Worm (Caenorhabditis elegans) whole organism, L1 larva: Measurements from ENCODE around the gene F17C11.13.
A peak's percentile ranks its signal among the peaks of the same experiment; 100 is the strongest.

ENCODE experiments used
- C16A3.4 ChIP-seq: fragments of 150-350 bp; optimal IDR thresholded peaks from 2 replicates; lab custom pipeline; 2014; ENCODE audit warnings: missing biosample characterization, missing genetic modification characterization
- C34B4.2 ChIP-seq: sonication (generic microtip); optimal IDR thresholded peaks from 2 replicates; lab custom pipeline; 2017; ENCODE audit warnings: mild to moderate bottlenecking, missing genetic modification characterization, missing compliant biosample characterization
- aha-1 ChIP-seq: fragments of 150-350 bp; optimal IDR thresholded peaks from 2 replicates; lab custom pipeline; 2014; ENCODE audit warnings: missing biosample characterization, missing genetic modification characterization
- blmp-1 ChIP-seq: fragments of 150-350 bp; optimal IDR thresholded peaks from 2 replicates; lab custom pipeline; 2014; ENCODE audit warnings: missing biosample characterization, missing genetic modification characterization
- ceh-8 ChIP-seq: fragments of 200-800 bp; sonication (Bioruptor generic); optimal IDR thresholded peaks from 2 replicates; lab custom pipeline; 2018; ENCODE audit warnings: mild to moderate bottlenecking, missing genetic modification characterization, moderate library complexity, missing compliant biosample characterization
- ces-1 ChIP-seq: fragments of 150-350 bp; optimal IDR thresholded peaks from 2 replicates; lab custom pipeline; 2014; ENCODE audit warnings: missing biosample characterization, missing genetic modification reagents, missing genetic modification characterization
- dpl-1 ChIP-seq, 3 experiments: fragments of 150-350 bp in 2 of 3; sonication (generic microtip) in 1 of 3; optimal IDR thresholded peaks; 2 replicates each; lab custom pipeline; 2014 to 2017; ENCODE audit warnings: missing biosample characterization in 3 of 3, missing genetic modification characterization in 3 of 3, missing genetic modification reagents in 3 of 3
- dsc-1 ChIP-seq: sonication (generic microtip); optimal IDR thresholded peaks from 2 replicates; lab custom pipeline; 2016; ENCODE audit warnings: mild to moderate bottlenecking, missing genetic modification characterization, missing compliant biosample characterization
- egl-13 ChIP-seq: sonication (generic microtip); optimal IDR thresholded peaks from 2 replicates; lab custom pipeline; 2016; ENCODE audit warnings: missing genotype, missing genetic modification reagents, missing genetic modification characterization, missing compliant biosample characterization
- fkh-10 ChIP-seq: sonication (generic microtip); optimal IDR thresholded peaks from 2 replicates; lab custom pipeline; 2017; ENCODE audit warnings: missing biosample characterization, missing genetic modification reagents, missing genetic modification characterization
- fkh-4 ChIP-seq: sonication (generic microtip); optimal IDR thresholded peaks from 2 replicates; lab custom pipeline; 2016; ENCODE audit warnings: missing compliant biosample characterization, missing genetic modification characterization, borderline replicate concordance
- fkh-8 ChIP-seq: sonication (generic microtip); optimal IDR thresholded peaks from 2 replicates; lab custom pipeline; 2016; ENCODE audit warnings: mild to moderate bottlenecking, missing genetic modification characterization, missing compliant biosample characterization
- grh-1 ChIP-seq: fragments of 200-800 bp; sonication (Bioruptor generic); IDR thresholded peaks from 2 replicates; pipeline ENCODE4 v1.3.6; 2022; ENCODE audit warnings: missing genetic modification reagents, missing genetic modification characterization, missing compliant biosample characterization
- hlh-17 ChIP-seq: fragments of 200-800 bp; sonication (Bioruptor generic); optimal IDR thresholded peaks from 2 replicates; lab custom pipeline; 2018; ENCODE audit warnings: missing genetic modification characterization, mild to moderate bottlenecking, missing compliant biosample characterization, moderate library complexity, borderline replicate concordance
- hlh-4 ChIP-seq: sonication (generic microtip); optimal IDR thresholded peaks from 2 replicates; lab custom pipeline; 2016; ENCODE audit warnings: mild to moderate bottlenecking, missing genetic modification characterization, missing compliant biosample characterization
- hpl-2 ChIP-seq: fragments of 150-350 bp; optimal IDR thresholded peaks from 2 replicates; lab custom pipeline; 2014; ENCODE audit warnings: missing biosample characterization, missing genetic modification reagents, missing genetic modification characterization
- irx-1 ChIP-seq: sonication (generic microtip); optimal IDR thresholded peaks from 2 replicates; lab custom pipeline; 2016; ENCODE audit warnings: missing genetic modification characterization, missing compliant biosample characterization
- isw-1 ChIP-seq: fragments of 200-800 bp; sonication (Bioruptor generic); IDR thresholded peaks from 2 replicates; pipeline ENCODE4 v1.3.6; 2022; ENCODE audit warnings: missing genetic modification characterization, missing compliant biosample characterization
- jun-1 ChIP-seq: fragments of 150-350 bp; optimal IDR thresholded peaks from 2 replicates; lab custom pipeline; 2014; ENCODE audit warnings: missing biosample characterization, missing genetic modification reagents, missing genetic modification characterization
- lin-35 ChIP-seq, 2 experiments: fragments of 150-350 bp; optimal IDR thresholded peaks; 2 replicates each; lab custom pipeline; 2014; ENCODE audit warnings: missing biosample characterization in 2 of 2, missing genetic modification characterization in 2 of 2, missing genetic modification reagents in 2 of 2
- lir-3 ChIP-seq: sonication (generic microtip); optimal IDR thresholded peaks from 2 replicates; lab custom pipeline; 2016; ENCODE audit warnings: mild to moderate bottlenecking, missing genetic modification characterization, moderate library complexity, missing compliant biosample characterization; ENCODE audit not compliant: poor library complexity
- lsy-2 ChIP-seq, 2 experiments: fragments of 150-350 bp; optimal IDR thresholded peaks; 2 replicates each; lab custom pipeline; 2014; ENCODE audit warnings: missing biosample characterization in 2 of 2, missing genetic modification characterization in 2 of 2
- mab-9 ChIP-seq: fragments of 200-800 bp; sonication (Bioruptor generic); IDR thresholded peaks from 2 replicates; pipeline ENCODE4 v1.3.6; 2022; ENCODE audit warnings: missing genetic modification reagents, missing genetic modification characterization, missing compliant biosample characterization
- mdl-1 ChIP-seq, 2 experiments: fragments of 150-350 bp; optimal IDR thresholded peaks; 2 replicates each; lab custom pipeline; 2014 to 2017; ENCODE audit warnings: missing biosample characterization in 2 of 2, missing genetic modification characterization in 2 of 2, inconsistent platforms in 1 of 2
- mef-2 ChIP-seq: fragments of 150-350 bp; optimal IDR thresholded peaks from 2 replicates; lab custom pipeline; 2014; ENCODE audit warnings: missing biosample characterization, missing genetic modification characterization
- nhr-11 ChIP-seq: fragments of 150-350 bp; optimal IDR thresholded peaks from 2 replicates; lab custom pipeline; 2014; ENCODE audit warnings: missing biosample characterization, missing genetic modification characterization
- nhr-12 ChIP-seq: sonication (generic microtip); optimal IDR thresholded peaks from 2 replicates; lab custom pipeline; 2017; ENCODE audit warnings: missing biosample characterization, missing genetic modification characterization
- nhr-19 ChIP-seq: fragments of 200-800 bp; sonication (Bioruptor generic); conservative IDR thresholded peaks from 2 replicates; pipeline ENCODE4 v1.3.6; 2022; ENCODE audit warnings: missing genetic modification characterization, missing compliant biosample characterization
- nhr-20 ChIP-seq: sonication (generic microtip); optimal IDR thresholded peaks from 2 replicates; lab custom pipeline; 2016; ENCODE audit warnings: mild to moderate bottlenecking, missing genetic modification characterization, missing compliant biosample characterization
- nhr-237 ChIP-seq: fragments of 150-350 bp; optimal IDR thresholded peaks from 2 replicates; lab custom pipeline; 2014; ENCODE audit warnings: missing biosample characterization, missing genetic modification characterization
- nhr-47 ChIP-seq: sonication (generic microtip); optimal IDR thresholded peaks from 2 replicates; lab custom pipeline; 2016; ENCODE audit warnings: mild to moderate bottlenecking, missing genetic modification characterization, moderate library complexity, missing compliant biosample characterization
- nhr-71 ChIP-seq: sonication (generic microtip); optimal IDR thresholded peaks from 2 replicates; lab custom pipeline; 2016; ENCODE audit warnings: mild to moderate bottlenecking, missing genetic modification characterization, moderate library complexity, missing compliant biosample characterization
- nhr-76 ChIP-seq: sonication (generic microtip); optimal IDR thresholded peaks from 2 replicates; lab custom pipeline; 2017; ENCODE audit warnings: missing biosample characterization, missing genetic modification characterization
- nhr-77 ChIP-seq: fragments of 150-350 bp; optimal IDR thresholded peaks from 2 replicates; lab custom pipeline; 2014; ENCODE audit warnings: missing biosample characterization, missing genetic modification characterization
- nhr-85 ChIP-seq: sonication (generic microtip); peaks from one replicate; lab custom pipeline; 2016; ENCODE audit warnings: missing genetic modification characterization, inconsistent platforms, missing compliant biosample characterization
- nhr-90 ChIP-seq: sonication (generic microtip); optimal IDR thresholded peaks from 2 replicates; lab custom pipeline; 2016; ENCODE audit warnings: mild to moderate bottlenecking, missing genetic modification characterization, missing compliant biosample characterization; ENCODE audit not compliant: poor library complexity
- pag-3 ChIP-seq: sonication (generic microtip); optimal IDR thresholded peaks from 2 replicates; lab custom pipeline; 2017; ENCODE audit warnings: missing genetic modification characterization, mild to moderate bottlenecking, missing compliant biosample characterization, antibody characterized with exemption, borderline replicate concordance; ENCODE audit not compliant: insufficient read depth
- pqm-1 ChIP-seq: sonication (generic microtip); optimal IDR thresholded peaks from 3 replicates; lab custom pipeline; 2017; ENCODE audit warnings: missing biosample characterization, missing genetic modification characterization
- rnt-1 ChIP-seq: sonication (generic microtip); optimal IDR thresholded peaks from 2 replicates; lab custom pipeline; 2016; ENCODE audit warnings: mild to moderate bottlenecking, missing genetic modification characterization, moderate library complexity, missing compliant biosample characterization
- snpc-4 ChIP-seq: fragments of 150-350 bp; optimal IDR thresholded peaks from 2 replicates; lab custom pipeline; 2014; ENCODE audit warnings: missing biosample characterization, missing genetic modification characterization
- snu-23 ChIP-seq: sonication (generic microtip); optimal IDR thresholded peaks from 2 replicates; lab custom pipeline; 2016; ENCODE audit warnings: missing genetic modification characterization, missing compliant biosample characterization
- sup-37 ChIP-seq: fragments of 200-800 bp; sonication (Bioruptor generic); optimal IDR thresholded peaks from 2 replicates; lab custom pipeline; 2018; ENCODE audit warnings: mild to moderate bottlenecking, missing genetic modification characterization, missing compliant biosample characterization
- swsn-7 ChIP-seq: sonication (generic microtip); optimal IDR thresholded peaks from 2 replicates; lab custom pipeline; 2016; ENCODE audit warnings: missing genetic modification characterization, missing compliant biosample characterization
- tbx-2 ChIP-seq: sonication (generic microtip); optimal IDR thresholded peaks from 2 replicates; lab custom pipeline; 2016; ENCODE audit warnings: missing genetic modification characterization, missing compliant biosample characterization
- tlp-1 ChIP-seq: fragments of 150-350 bp; optimal IDR thresholded peaks from 2 replicates; lab custom pipeline; 2014; ENCODE audit warnings: missing biosample characterization, missing genetic modification characterization
- unc-130 ChIP-seq: fragments of 150-350 bp; optimal IDR thresholded peaks from 2 replicates; lab custom pipeline; 2017; ENCODE audit warnings: missing biosample characterization, missing genetic modification characterization, inconsistent platforms
- unc-86 ChIP-seq: sonication (generic microtip); optimal IDR thresholded peaks from 2 replicates; lab custom pipeline; 2016; ENCODE audit warnings: missing genetic modification characterization, missing compliant biosample characterization
- vab-15 ChIP-seq: sonication (generic microtip); optimal IDR thresholded peaks from 2 replicates; lab custom pipeline; 2017; ENCODE audit warnings: missing genotype, mild to moderate bottlenecking, missing genetic modification characterization, missing compliant biosample characterization
- xbp-1 ChIP-seq: sonication (generic microtip); optimal IDR thresholded peaks from 2 replicates; lab custom pipeline; 2016; ENCODE audit warnings: missing genetic modification characterization, missing compliant biosample characterization
- zip-4 ChIP-seq: fragments of 200-800 bp; sonication (Bioruptor generic); optimal IDR thresholded peaks from 2 replicates; lab custom pipeline; 2018; ENCODE audit warnings: mild to moderate bottlenecking, missing genetic modification characterization, moderate library complexity, missing compliant biosample characterization
- ztf-11 ChIP-seq, 2 experiments: sonication (generic microtip); optimal IDR thresholded peaks; 2 replicates each; lab custom pipeline; 2016 to 2017; ENCODE audit warnings: missing genetic modification characterization in 2 of 2, missing biosample characterization in 1 of 2, missing compliant biosample characterization in 1 of 2
- ztf-4 ChIP-seq: fragments of 150-350 bp; optimal IDR thresholded peaks from 2 replicates; lab custom pipeline; 2014; ENCODE audit warnings: missing biosample characterization, missing genetic modification characterization

F17C11.13 gene

DNA sequence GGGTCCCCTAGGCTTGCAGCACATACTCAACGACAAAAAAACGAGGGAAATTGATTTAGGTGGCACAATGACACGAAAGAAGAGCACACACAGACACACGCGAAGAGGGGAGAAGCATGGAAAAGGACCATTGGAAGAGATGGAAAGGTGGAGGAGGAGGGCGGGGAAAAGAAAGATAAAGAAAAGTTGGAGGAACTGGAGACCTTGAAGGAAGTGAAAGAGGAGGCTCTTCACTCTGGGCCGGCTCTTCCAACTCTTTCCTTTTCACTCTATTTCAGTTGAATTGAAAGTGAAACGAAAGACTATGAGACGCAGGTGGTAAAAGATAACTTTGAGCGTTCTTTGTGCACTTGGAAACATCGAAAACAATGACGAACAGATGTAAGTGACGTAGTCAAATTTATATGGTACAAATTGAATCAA is 5.7 kb downstream of the F17C11.13 start:
- peak; percentile 44 for TF ChIP-seq isw-1
- no peak for TF ChIP-seq vab-15
- no peak for TF ChIP-seq nhr-12 (tag; lab: Kevin White, UChicago)
- TF ChIP-seq nhr-11 (tag; lab: Kevin White, UChicago) = no peak
- peak in 2 of 3 experiments; percentile 23 to 42 for TF ChIP-seq dpl-1 (GFP tag; optimal IDR thresholded peaks at IDR 0.05; lab: Kevin White, UChicago)
- TF ChIP-seq tbx-2 = peak; percentile 81
- peak; percentile 50 for TF ChIP-seq C16A3.4 (tag; lab: Kevin White, UChicago)
- no peak for TF ChIP-seq nhr-237 (tag; lab: Kevin White, UChicago)
- peak in 1 of 2 experiments; percentile 18 for TF ChIP-seq ztf-11 (tag; optimal IDR thresholded peaks at IDR 0.05; lab: Kevin White, UChicago)
- no peak for TF ChIP-seq tlp-1 (tag; lab: Kevin White, UChicago)
- peak; percentile 42 for TF ChIP-seq rnt-1
- peak; percentile 68 for TF ChIP-seq fkh-4 (tag; lab: Kevin White, UChicago)
- TF ChIP-seq hlh-4 (tag; lab: Kevin White, UChicago) = no peak
- TF ChIP-seq nhr-71 = peak; percentile 92
- TF ChIP-seq hlh-17 = no peak
- peak; percentile 73 for TF ChIP-seq blmp-1 (tag; lab: Kevin White, UChicago)
- TF ChIP-seq xbp-1 (tag; lab: Kevin White, UChicago) = peak; percentile 77
- TF ChIP-seq snu-23 (GFP tag; lab: Kevin White, UChicago) = peak; percentile 85
- TF ChIP-seq fkh-8 (tag; lab: Kevin White, UChicago) = peak; percentile 69
- peak; percentile 70 for TF ChIP-seq nhr-85 (tag; lab: Kevin White, UChicago)
- TF ChIP-seq nhr-19 = peak; percentile 99
- TF ChIP-seq nhr-76 (tag; lab: Kevin White, UChicago) = no peak
- TF ChIP-seq nhr-77 = peak; percentile 48
- TF ChIP-seq mef-2 (tag; lab: Kevin White, UChicago) = no peak
- TF ChIP-seq swsn-7 = peak; percentile 77
- TF ChIP-seq jun-1 (tag; lab: Kevin White, UChicago) = peak; percentile 15
- no peak for TF ChIP-seq aha-1 (tag; lab: Kevin White, UChicago)
- TF ChIP-seq pqm-1 (tag; lab: Kevin White, UChicago) = no peak
- TF ChIP-seq snpc-4 (tag; lab: Kevin White, UChicago) = peak; percentile 6
- TF ChIP-seq dsc-1 (tag; lab: Kevin White, UChicago) = peak; percentile 95
- no peak for TF ChIP-seq hpl-2 (GFP tag; lab: Kevin White, UChicago)
- TF ChIP-seq nhr-47 (tag; lab: Kevin White, UChicago) = peak; percentile 73
- peak; percentile 5 for TF ChIP-seq pag-3 (tag; lab: Kevin White, UChicago)
- no peak for TF ChIP-seq unc-130 (tag; lab: Kevin White, UChicago)
- 0 out of 2 replicates have a peak, but pooled peaks have one; percentile 37 for TF ChIP-seq mab-9 (GFP tag; lab: Robert Waterston, UW)
- TF ChIP-seq nhr-20 (tag; lab: Kevin White, UChicago) = peak; percentile 69
- no peak for TF ChIP-seq C34B4.2 (tag; lab: Kevin White, UChicago)
- TF ChIP-seq mdl-1 (tag; optimal IDR thresholded peaks at IDR 0.05; lab: Kevin White, UChicago) = peak in 1 of 2 experiments; percentile 53
- peak; percentile 59 for TF ChIP-seq lir-3 (tag; lab: Kevin White, UChicago)
- TF ChIP-seq irx-1 (tag; lab: Kevin White, UChicago) = peak; percentile 72
- TF ChIP-seq lin-35 (GFP tag; optimal IDR thresholded peaks at IDR 0.05; lab: Kevin White, UChicago) = peak; percentile 62 to 64
- TF ChIP-seq zip-4 (GFP tag; lab: Kevin White, UChicago) = peak; percentile 18
- peak; percentile 63 for TF ChIP-seq fkh-10
- peak; percentile 9 for TF ChIP-seq nhr-90 (tag; lab: Kevin White, UChicago)
- TF ChIP-seq ceh-8 (GFP tag; lab: Kevin White, UChicago) = peak; percentile 74
- TF ChIP-seq sup-37 (GFP tag; lab: Kevin White, UChicago) = peak; percentile 5
- peak; percentile 61 for TF ChIP-seq ztf-4 (tag; lab: Kevin White, UChicago)
- peak; percentile 44 for TF ChIP-seq egl-13 (tag; lab: Kevin White, UChicago)
- peak; percentile 64 for TF ChIP-seq ces-1 (GFP tag; lab: Kevin White, UChicago)
- peak; percentile 46 to 61 for TF ChIP-seq lsy-2 (tag; optimal IDR thresholded peaks at IDR 0.05; lab: Kevin White, UChicago)
- no peak for TF ChIP-seq grh-1 (GFP tag; lab: Robert Waterston, UW)
- peak; percentile 78 for TF ChIP-seq unc-86 (tag; lab: Kevin White, UChicago)
